Fruit fly (Drosophila melanogaster): ENCODE data around the gene CG6656.
A peak's percentile ranks its signal among the peaks of the same experiment; 100 is the strongest.

CG6656 gene

dm6 chr3R:21858290-21858875 is 16.7 kb upstream of the CG6656 start:
- TF ChIP-seq CG8119 (GFP tag; IDR thresholded peaks at IDR 0.05) (no peak), salr (GFP tag; optimal IDR thresholded peaks at IDR 0.05) (peak in 1 of 2 experiments; percentile 16), eg (GFP tag; IDR thresholded peaks at IDR 0.05) (peak; percentile 27; the same call in 1 of the 3 replicates), net (GFP tag; optimal IDR thresholded peaks at IDR 0.05) (peak; percentile 17)

- TF ChIP-seq CG9139 (GFP tag; optimal IDR thresholded peaks at IDR 0.05) (peak; percentile 63), CG34406 (GFP tag; optimal IDR thresholded peaks at IDR 0.05) (peak; percentile 91), CG11762 (GFP tag; optimal IDR thresholded peaks at IDR 0.05; ENCODE audit: insufficient read depth) (peak; percentile 68), svp (GFP tag) (peak; percentile 99), vri (GFP tag; optimal IDR thresholded peaks at IDR 0.05) (peak; percentile 91), achi (GFP tag; optimal IDR thresholded peaks at IDR 0.05) (peak; percentile 92), net (GFP tag; optimal IDR thresholded peaks at IDR 0.05) (peak; percentile 89), Sox15 (GFP tag; optimal IDR thresholded peaks at IDR 0.05) (peak; percentile 87), CG7368 (GFP tag; optimal IDR thresholded peaks at IDR 0.05) (peak; percentile 81), CG6792 (GFP tag; optimal IDR thresholded peaks at IDR 0.05) (peak; percentile 94), pdm3 (GFP tag; optimal IDR thresholded peaks at IDR 0.05) (peak; percentile 93), Met (GFP tag; optimal IDR thresholded peaks at IDR 0.05) (peak; percentile 97), Eip75B (GFP tag; optimal IDR thresholded peaks at IDR 0.05) (peak; percentile 96), Blimp-1 (GFP tag; optimal IDR thresholded peaks at IDR 0.05) (peak; percentile 80), CG11902 (GFP tag; optimal IDR thresholded peaks at IDR 0.05) (peak; percentile 83), CG6163 (GFP tag; IDR thresholded peaks at IDR 0.05) (peak; percentile 84), CG6276 (GFP tag; optimal IDR thresholded peaks at IDR 0.05) (peak; percentile 78), fkh (GFP tag; optimal IDR thresholded peaks at IDR 0.05) (no peak), fd85E (GFP tag; optimal IDR thresholded peaks at IDR 0.05) (peak; percentile 39), Gug (GFP tag; IDR thresholded peaks at IDR 0.05) (peak; percentile 69), fd59A (GFP tag; optimal IDR thresholded peaks at IDR 0.05) (peak; percentile 70), Hr38 (GFP tag; optimal IDR thresholded peaks at IDR 0.05) (no peak), eg (GFP tag; IDR thresholded peaks at IDR 0.05) (peak; percentile 79), acj6 (GFP tag; optimal IDR thresholded peaks at IDR 0.05) (peak; percentile 92), CG8119 (GFP tag; IDR thresholded peaks at IDR 0.05) (peak; percentile 89), Sox102F (GFP tag; optimal IDR thresholded peaks at IDR 0.05) (peak; percentile 96), CG15336 (GFP tag; IDR thresholded peaks at IDR 0.05) (peak; percentile 90), Hr4 (GFP tag; optimal IDR thresholded peaks at IDR 0.05) (peak; percentile 90), CG3919 (GFP tag; optimal IDR thresholded peaks at IDR 0.05) (peak; percentile 88), Smox (GFP tag; optimal IDR thresholded peaks at IDR 0.05) (peak; percentile 96), topi (GFP tag; optimal IDR thresholded peaks at IDR 0.05) (peak; percentile 94), Ets96B (tag; optimal IDR thresholded peaks at IDR 0.05) (peak; percentile 78), dsx (GFP tag; optimal IDR thresholded peaks at IDR 0.05; ENCODE audit: poor library complexity, severe bottlenecking) (peak; percentile 85), cyc (GFP tag; optimal IDR thresholded peaks at IDR 0.05) (peak; percentile 93), Ets21C (GFP tag; optimal IDR thresholded peaks at IDR 0.05) (peak; percentile 95), OdsH (GFP tag; optimal IDR thresholded peaks at IDR 0.05) (peak; percentile 92), CG6854 (GFP tag; optimal IDR thresholded peaks at IDR 0.05) (peak; percentile 87), ss (GFP tag; optimal IDR thresholded peaks at IDR 0.05) (peak; percentile 85 to 88), CG3032 (tag; optimal IDR thresholded peaks at IDR 0.05) (peak; percentile 82), Sox14 (GFP tag; optimal IDR thresholded peaks at IDR 0.05) (peak; percentile 93), CG11294 (GFP tag; IDR thresholded peaks at IDR 0.05) (peak; percentile 53; the same call in 1 of the 2 replicates), CG8319 (GFP tag; optimal IDR thresholded peaks at IDR 0.05) (peak; percentile 75), CG10669 (GFP tag; optimal IDR thresholded peaks at IDR 0.05) (peak; percentile 75), lz (GFP tag; optimal IDR thresholded peaks at IDR 0.05) (peak; percentile 96), CG31627 (GFP tag; optimal IDR thresholded peaks at IDR 0.05) (peak; percentile 96), CG10631 (GFP tag; optimal IDR thresholded peaks at IDR 0.05) (peak; percentile 88), Hr39 (GFP tag; optimal IDR thresholded peaks at IDR 0.05) (peak; percentile 96), spab (GFP tag; optimal IDR thresholded peaks at IDR 0.05) (peak; percentile 82)
Observed at dm6 chr3R:21859509-21859908, 15.6 kb upstream of the CG6656 start.
